Worm (Caenorhabditis elegans) whole organism, L4 larva: ENCODE results near the gene srx-12.

Experiments used
- F49E8.2 ChIP-seq: sonication (generic microtip); optimal IDR thresholded peaks from 2 replicates; lab custom pipeline; 2016; ENCODE audit warnings: missing compliant biosample characterization, mild to moderate bottlenecking, missing genetic modification characterization, borderline replicate concordance
- ZK546.5 ChIP-seq, 2 experiments: sonication (generic microtip); optimal IDR thresholded peaks; 2 replicates each; lab custom pipeline; 2017; ENCODE audit warnings: missing biosample characterization in 2 of 2, missing genetic modification characterization in 2 of 2
- dmd-9 ChIP-seq: fragments of 200-800 bp; sonication (Bioruptor generic); IDR thresholded peaks from 2 replicates; pipeline ENCODE4 v1.3.6; 2022; ENCODE audit warnings: missing genetic modification reagents, missing genetic modification characterization, missing compliant biosample characterization
- lsy-2 ChIP-seq, 2 experiments: fragments of 150-350 bp in 1 of 2; sonication (generic microtip) in 1 of 2; optimal IDR thresholded peaks; 2 replicates each; lab custom pipeline; 2014 to 2017; ENCODE audit warnings: missing biosample characterization in 2 of 2, missing genetic modification characterization in 2 of 2
- mep-1 ChIP-seq: fragments of 150-350 bp; sonication (generic microtip); optimal IDR thresholded peaks from 3 replicates; lab custom pipeline; 2014; ENCODE audit warnings: missing biosample characterization, missing genetic modification characterization
- nhr-76 ChIP-seq: fragments of 150-350 bp; optimal IDR thresholded peaks from 2 replicates; lab custom pipeline; 2014; ENCODE audit warnings: missing biosample characterization, missing genetic modification characterization
- nhr-77 ChIP-seq: fragments of 150-350 bp; optimal IDR thresholded peaks from 2 replicates; lab custom pipeline; 2014; ENCODE audit warnings: missing biosample characterization, missing genetic modification characterization
- snpc-4 ChIP-seq: fragments of 150-350 bp; optimal IDR thresholded peaks from 2 replicates; lab custom pipeline; 2014; ENCODE audit warnings: missing biosample characterization, missing genetic modification characterization
- zfp-2 ChIP-seq: sonication (generic microtip); optimal IDR thresholded peaks from 2 replicates; lab custom pipeline; 2016; ENCODE audit warnings: mild to moderate bottlenecking, missing genetic modification characterization, missing compliant biosample characterization
- ztf-11 ChIP-seq: fragments of 150-350 bp; optimal IDR thresholded peaks from 2 replicates; lab custom pipeline; 2014; ENCODE audit warnings: missing biosample characterization, missing genetic modification characterization

ce11 chrIV:1044287-1044686 lies 1.5 kb upstream of the srx-12 start, which contains the start of gene Y55F3AM.11:
- TF ChIP-seq ztf-11 (tag; lab: Kevin White, UChicago) (no peak), zfp-2 (tag; lab: Kevin White, UChicago) (no peak), ZK546.5 (tag; optimal IDR thresholded peaks at IDR 0.05; lab: Kevin White, UChicago) (no peak), nhr-76 (tag; lab: Kevin White, UChicago) (no peak), dmd-9 (GFP tag; lab: Robert Waterston, UW) (no peak), lsy-2 (tag; optimal IDR thresholded peaks at IDR 0.05; lab: Kevin White, UChicago) (no peak), nhr-77 (tag; lab: Kevin White, UChicago) (no peak), mep-1 (tag; lab: Kevin White, UChicago) (no peak), snpc-4 (tag; lab: Kevin White, UChicago) (no peak), F49E8.2 (no peak)
